Worm (Caenorhabditis elegans): Measurements from ENCODE around the gene F11C1.7.

- TF ChIP-seq dox-1 (GFP tag; IDR thresholded peaks at IDR 0.05) (no peak), mcd-1 (GFP tag; IDR thresholded peaks at IDR 0.05) (no peak), pha-4 (tag; optimal IDR thresholded peaks at IDR 0.05) (no peak), nfya-1 (tag; optimal IDR thresholded peaks at IDR 0.05; ENCODE audit: borderline replicate concordance, insufficient read depth) (no peak), nhr-90 (tag; optimal IDR thresholded peaks at IDR 0.05) (no peak), ama-1 (optimal IDR thresholded peaks at IDR 0.05) (no peak), ama-1 (GFP tag; optimal IDR thresholded peaks at IDR 0.05) (no peak), cebp-1 (GFP tag; IDR thresholded peaks at IDR 0.05) (no peak), cebp-1 (tag; optimal IDR thresholded peaks at IDR 0.05) (no peak), F10E7.11 (tag; optimal IDR thresholded peaks at IDR 0.05) (no peak), F33H1.4 (GFP tag; IDR thresholded peaks at IDR 0.05) (no peak), unc-62 (GFP tag; optimal IDR thresholded peaks at IDR 0.05) (no peak), sea-2 (GFP tag; IDR thresholded peaks at IDR 0.05) (no peak), F23B12.7 (tag; optimal IDR thresholded peaks at IDR 0.05; ENCODE audit: insufficient read depth) (no peak), hsf-1 (GFP tag; IDR thresholded peaks at IDR 0.05) (no peak), dpl-1 (GFP tag; optimal IDR thresholded peaks at IDR 0.05) (no peak)
These were observed 17.6 kb downstream of the F11C1.7 start for ce11 chrX:13006734-13007133.

Data from whole organism, young adult.